Fruit fly (Drosophila melanogaster): ENCODE measurements around the gene Pdp1.

Pdp1 gene

DNA sequence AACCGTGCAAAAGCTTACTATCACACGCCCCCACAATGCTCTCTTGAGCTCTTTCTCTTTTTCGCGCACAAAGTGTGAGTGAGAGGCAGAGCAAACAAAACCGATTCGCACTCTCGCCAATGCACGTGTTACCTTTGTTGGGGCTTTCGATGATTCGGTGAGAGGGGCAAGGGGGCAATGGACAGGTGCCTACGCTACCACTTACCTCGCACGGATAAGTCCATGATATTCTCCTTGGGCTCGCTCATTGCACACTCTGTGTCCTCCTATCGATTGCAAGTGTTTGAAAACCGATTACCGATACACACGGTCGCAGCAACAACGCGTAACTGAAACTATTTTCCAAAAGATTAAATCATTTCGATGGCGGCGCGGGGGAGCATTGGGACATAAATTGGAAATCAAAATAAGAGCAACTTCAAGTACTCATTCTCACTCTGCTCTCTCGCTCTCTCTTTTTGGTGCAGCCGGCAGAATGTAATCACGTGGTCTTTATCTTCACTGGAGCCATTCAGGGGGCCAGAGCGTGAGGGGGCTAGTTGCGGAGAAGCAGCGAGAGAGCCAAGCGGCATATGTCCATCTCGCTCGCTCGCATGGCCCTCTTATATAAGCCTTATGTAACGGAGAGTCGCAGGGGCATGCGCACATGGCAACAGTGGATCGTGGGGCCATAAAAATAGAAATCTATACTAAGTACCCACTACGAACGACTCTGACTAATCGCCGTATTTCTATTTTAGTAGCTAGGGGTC, at the start of gene Pdp1 (continued):
- TF ChIP-seq HLH4C (GFP tag; IDR thresholded peaks at IDR 0.05; ENCODE audit: partially characterized antibody) (peak; percentile 61; the same call in 2 of the 3 replicates), CG15479 (GFP tag; optimal IDR thresholded peaks at IDR 0.05) (no peak), CG6272 (GFP tag; IDR thresholded peaks at IDR 0.05) (no peak), CG9215 (GFP tag; IDR thresholded peaks at IDR 0.05) (no peak), CG16779 (GFP tag; IDR thresholded peaks at IDR 0.05) (no peak), Bdp1 (GFP tag; optimal IDR thresholded peaks at IDR 0.05) (no peak), Myb (GFP tag; optimal IDR thresholded peaks at IDR 0.05) (peak; percentile 3), CG6813 (GFP tag; optimal IDR thresholded peaks at IDR 0.05) (no peak), Fer2 (tag; optimal IDR thresholded peaks at IDR 0.05) (no peak), az2 (GFP tag; optimal IDR thresholded peaks at IDR 0.05) (no peak), CG8944 (GFP tag; optimal IDR thresholded peaks at IDR 0.05) (no peak), CG9876 (GFP tag; optimal IDR thresholded peaks at IDR 0.05) (no peak), kay (GFP tag; optimal IDR thresholded peaks at IDR 0.05) (no peak), nom (GFP tag; optimal IDR thresholded peaks at IDR 0.05) (peak; percentile 55), Antp (GFP tag; optimal IDR thresholded peaks at IDR 0.05) (no peak), Poxn (GFP tag; IDR thresholded peaks at IDR 0.05) (no peak), CG17328 (GFP tag; IDR thresholded peaks at IDR 0.05) (0 out of 2 replicates have a peak, but pooled peaks have one; percentile 27), Elba2 (GFP tag; optimal IDR thresholded peaks at IDR 0.05) (no peak), mirr (GFP tag; optimal IDR thresholded peaks at IDR 0.05) (peak; percentile 73), CG14050 (GFP tag; IDR thresholded peaks at IDR 0.05) (no peak), Kr (GFP tag; optimal IDR thresholded peaks at IDR 0.05) (no peak), CG1647 (GFP tag; optimal IDR thresholded peaks at IDR 0.05) (no peak), CG1233 (GFP tag; optimal IDR thresholded peaks at IDR 0.05) (no peak), CoRest (tag; optimal IDR thresholded peaks at IDR 0.05) (no peak), CG11398 (GFP tag; optimal IDR thresholded peaks at IDR 0.05) (no peak), Hr78 (GFP tag; optimal IDR thresholded peaks at IDR 0.05) (peak in 1 of 2 experiments; percentile 68), CG7357 (GFP tag; IDR thresholded peaks at IDR 0.05) (no peak), pnt (GFP tag; optimal IDR thresholded peaks at IDR 0.05) (no peak), CG17359 (tag; optimal IDR thresholded peaks at IDR 0.05) (no peak), CG1024 (GFP tag; IDR thresholded peaks at IDR 0.05) (no peak), CG31365 (tag; optimal IDR thresholded peaks at IDR 0.05) (no peak), hth (optimal IDR thresholded peaks at IDR 0.05) (no peak), Hey (tag; optimal IDR thresholded peaks at IDR 0.05) (peak; percentile 98), lab (GFP tag; optimal IDR thresholded peaks at IDR 0.05) (no peak), CG15601 (tag; optimal IDR thresholded peaks at IDR 0.05) (no peak), pb (GFP tag; optimal IDR thresholded peaks at IDR 0.05) (no peak), CG12299 (tag; optimal IDR thresholded peaks at IDR 0.05) (no peak), CG9797 (GFP tag; optimal IDR thresholded peaks at IDR 0.05) (no peak), aop (GFP tag; IDR thresholded peaks at IDR 0.05) (no peak), tgo (GFP tag; IDR thresholded peaks at IDR 0.05) (no peak), pfk (GFP tag; optimal IDR thresholded peaks at IDR 0.05) (peak; percentile 6), CG12942 (GFP tag; optimal IDR thresholded peaks at IDR 0.05) (no peak), bowl (GFP tag; IDR thresholded peaks at IDR 0.05) (no peak), CG13123 (GFP tag; optimal IDR thresholded peaks at IDR 0.05) (no peak), shn (GFP tag; optimal IDR thresholded peaks at IDR 0.05) (no peak), Mrtf (GFP tag; IDR thresholded peaks at IDR 0.05) (peak; percentile 40; the same call in 2 of the 3 replicates), nerfin-1 (tag; optimal IDR thresholded peaks at IDR 0.05) (peak; percentile 3), CG2202 (tag; optimal IDR thresholded peaks at IDR 0.05) (peak; percentile 0), hb (GFP tag; IDR thresholded peaks at IDR 0.05; ENCODE audit: partially characterized antibody) (no peak), wdn (GFP tag; IDR thresholded peaks at IDR 0.05) (no peak; the same call in 1 of the 2 replicates)
